Worm (Caenorhabditis elegans): ENCODE measurements around the gene W06G6.20.

DNA sequence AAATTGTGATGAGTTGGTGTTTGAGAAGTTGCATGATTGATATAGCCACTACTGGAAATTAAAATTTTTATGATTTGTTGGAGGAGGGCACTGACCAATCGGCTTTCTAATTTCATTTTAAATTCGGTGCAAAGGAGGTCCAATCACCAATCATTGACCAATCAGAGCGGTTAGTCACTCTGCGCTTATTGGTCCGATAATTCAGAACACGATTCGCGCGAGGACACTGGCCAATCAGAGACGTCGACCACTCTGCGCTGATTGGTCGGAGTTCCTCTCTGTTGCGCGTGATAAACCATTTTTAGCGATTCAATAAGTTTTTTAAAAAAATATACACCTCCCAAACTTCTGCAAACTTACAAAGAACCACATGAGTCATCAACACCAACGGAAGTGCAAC is 48.3 kb downstream of the W06G6.20 start:
- TF ChIP-seq unc-130 (tag; optimal IDR thresholded peaks at IDR 0.05): no peak
- no peak for TF ChIP-seq lin-39 (tag; optimal IDR thresholded peaks at IDR 0.05)
- no peak for TF ChIP-seq tbx-2 (tag; optimal IDR thresholded peaks at IDR 0.05)
- no peak for TF ChIP-seq jun-1 (tag; optimal IDR thresholded peaks at IDR 0.05)
- no peak for TF ChIP-seq pqm-1 (tag; optimal IDR thresholded peaks at IDR 0.05)
- TF ChIP-seq zag-1 (tag; optimal IDR thresholded peaks at IDR 0.05): no peak

Data from whole organism, L1 larva.